Fruit fly (Drosophila melanogaster) whole organism, larva: ENCODE data around the gene CG43127.

Experiments
- noc ChIP-seq: fragments of 200-800 bp; sonication (Bioruptor generic); optimal IDR thresholded peaks from 3 replicates; lab custom pipeline; 2019; ENCODE audit warnings: missing biosample characterization, mild to moderate bottlenecking, missing genetic modification characterization, moderate library complexity

Gene CG43127

dm6 chr3L:10626199-10626598, 800 bp upstream of the CG43127 start, which contains the start of gene CG34238:
TSS of gene CG34238 (plus strand) at chr3L:10626499.
- TF ChIP-seq noc (tag; lab: Kevin White, UChicago), result no peak

DNA sequence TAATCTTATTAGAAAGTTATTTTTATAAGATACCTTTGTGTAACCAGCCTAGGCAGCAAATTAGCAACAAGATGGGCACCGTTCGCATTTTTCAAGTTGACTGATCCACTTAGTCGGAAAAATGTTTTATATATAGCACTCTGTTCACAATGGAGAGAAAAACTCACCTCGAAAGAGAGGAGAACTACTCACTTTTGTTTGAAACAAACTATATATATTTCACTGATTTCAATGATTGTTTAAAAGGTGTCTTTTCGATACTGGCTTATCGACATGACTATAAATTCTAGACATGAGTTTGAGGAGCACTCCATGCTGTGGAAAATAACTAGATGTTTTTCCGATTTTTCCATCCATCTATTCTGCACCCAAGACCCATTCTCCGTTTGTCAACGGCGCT, 1.9 kb downstream of the CG43127 start, which contains the start of gene CG42521:
TSS of gene CG42521 (minus strand) at position 101 of the 400 bp plus-strand sequence.
- no peak for TF ChIP-seq noc (tag; lab: Kevin White, UChicago)

DNA sequence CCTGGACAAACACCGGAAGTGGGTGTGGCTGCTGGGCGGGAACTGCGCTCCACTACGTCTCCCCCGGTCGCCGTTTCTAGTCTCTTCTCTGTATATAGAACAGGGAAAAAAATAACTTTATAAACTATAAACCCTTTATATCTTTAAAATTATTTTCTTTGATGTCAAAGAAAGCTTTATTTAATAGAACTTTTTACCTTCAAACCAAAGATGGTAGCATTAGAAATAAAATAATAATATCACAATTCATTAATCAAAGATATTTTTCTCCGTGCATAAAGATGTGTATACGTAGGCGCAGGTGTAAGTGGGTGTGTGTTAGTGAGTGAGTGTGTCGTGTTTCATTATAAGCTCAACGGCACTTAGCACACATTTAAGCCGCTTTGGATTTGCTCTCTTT, 25.9 kb downstream of the CG43127 start:
- TF ChIP-seq noc (tag; lab: Kevin White, UChicago), result no peak

dm6 chr3L:10584965-10585364, 40.4 kb downstream of the CG43127 start:
- TF ChIP-seq noc (tag; lab: Kevin White, UChicago), result no peak

DNA sequence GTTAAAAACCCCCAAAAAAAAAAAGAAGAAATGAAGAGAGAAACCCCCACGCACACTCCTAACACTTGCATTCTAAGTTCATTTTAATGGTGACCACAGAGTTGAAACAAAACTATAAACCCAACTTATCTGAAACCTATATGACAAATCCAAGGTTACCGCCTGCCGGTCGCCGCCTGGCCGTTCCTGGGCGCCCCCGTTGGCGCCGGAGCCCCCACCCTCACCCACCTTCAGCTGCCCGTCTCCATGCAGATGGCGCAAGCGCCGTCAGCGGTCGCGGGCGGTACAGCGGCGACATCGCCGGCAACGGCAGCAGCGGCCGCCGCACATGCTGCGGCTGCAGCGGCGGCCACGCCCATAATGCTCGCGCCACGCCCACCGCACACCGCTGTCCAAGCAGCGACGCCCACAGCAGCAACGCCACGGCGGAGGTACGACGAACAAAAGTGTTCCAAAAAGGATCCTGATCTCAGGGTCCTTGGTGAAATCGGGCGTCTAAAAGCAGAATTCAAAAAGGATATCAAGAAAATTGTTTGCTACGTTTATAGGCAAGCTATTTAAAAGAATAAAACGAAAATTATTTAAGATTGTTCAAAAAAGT, 43.6 kb downstream of the CG43127 start:
- no peak for TF ChIP-seq noc (tag; lab: Kevin White, UChicago)
